Fruit fly (Drosophila melanogaster): ENCODE data around the gene BBS5.

BBS5 gene

dm6 chr3R:4849035-4849656 lies 33.0 kb downstream of the BBS5 start (continued):
- TF ChIP-seq CG4404 (GFP tag; IDR thresholded peaks at IDR 0.05) (no peak), CG1647 (GFP tag; optimal IDR thresholded peaks at IDR 0.05) (no peak), CG7271 (tag; optimal IDR thresholded peaks at IDR 0.05) (peak; percentile 73), zen (tag; optimal IDR thresholded peaks at IDR 0.05) (peak; percentile 77), chn (GFP tag; optimal IDR thresholded peaks at IDR 0.05) (no peak), CG1529 (GFP tag; optimal IDR thresholded peaks at IDR 0.05) (no peak), Hr51 (GFP tag; optimal IDR thresholded peaks at IDR 0.05) (no peak), ftz-f1 (GFP tag; optimal IDR thresholded peaks at IDR 0.05) (no peak), D (optimal IDR thresholded peaks at IDR 0.05) (peak; percentile 64), D (GFP tag; optimal IDR thresholded peaks at IDR 0.05) (no peak), Meics (GFP tag; optimal IDR thresholded peaks at IDR 0.05) (no peak), caup (GFP tag; optimal IDR thresholded peaks at IDR 0.05; ENCODE audit: severe bottlenecking) (no peak), bbx (GFP tag; IDR thresholded peaks at IDR 0.05; ENCODE audit: partially characterized antibody) (no peak), CG13775 (GFP tag; optimal IDR thresholded peaks at IDR 0.05) (no peak), CG6689 (GFP tag; IDR thresholded peaks at IDR 0.05) (no peak), CG10209 (GFP tag; optimal IDR thresholded peaks at IDR 0.05) (no peak), trh (GFP tag; optimal IDR thresholded peaks at IDR 0.05) (no peak), ci (GFP tag; IDR thresholded peaks at IDR 0.05) (no peak), Opbp (GFP tag; IDR thresholded peaks at IDR 0.05; ENCODE audit: partially characterized antibody) (no peak), Hmr (GFP tag; optimal IDR thresholded peaks at IDR 0.05) (no peak), Gsc (GFP tag; IDR thresholded peaks at IDR 0.05) (no peak), Ets65A (GFP tag) (no peak), H2.0 (GFP tag; IDR thresholded peaks at IDR 0.05) (no peak), HLH54F (GFP tag; optimal IDR thresholded peaks at IDR 0.05) (no peak), ac (GFP tag; optimal IDR thresholded peaks at IDR 0.05) (no peak), Mad (GFP tag; optimal IDR thresholded peaks at IDR 0.05) (no peak)

- no peak for TF ChIP-seq CG2116 (GFP tag; optimal IDR thresholded peaks at IDR 0.05)
- TF ChIP-seq D (optimal IDR thresholded peaks at IDR 0.05) = peak; percentile 95
- no peak for TF ChIP-seq D (GFP tag; optimal IDR thresholded peaks at IDR 0.05)
- no peak for TF ChIP-seq trh (GFP tag; optimal IDR thresholded peaks at IDR 0.05)
- peak; percentile 10 for TF ChIP-seq NC2β (GFP tag; optimal IDR thresholded peaks at IDR 0.05)
- peak; percentile 26 for TF ChIP-seq pros (GFP tag; optimal IDR thresholded peaks at IDR 0.05)
- no peak for TF ChIP-seq CG11398 (GFP tag; optimal IDR thresholded peaks at IDR 0.05)
- TF ChIP-seq zf30C (GFP tag; optimal IDR thresholded peaks at IDR 0.05) = no peak
- 0 out of 3 replicates have a peak, but pooled peaks have one; percentile 19 for TF ChIP-seq CG6791 (GFP tag; IDR thresholded peaks at IDR 0.05; ENCODE audit: partially characterized antibody)
- TF ChIP-seq CG12071 (GFP tag; optimal IDR thresholded peaks at IDR 0.05) = no peak
- TF ChIP-seq CG4360 (GFP tag; IDR thresholded peaks at IDR 0.05) = peak; percentile 27; the same call in 1 of the 2 replicates
- TF ChIP-seq CG1832 (GFP tag; optimal IDR thresholded peaks at IDR 0.05) = peak; percentile 100
- TF ChIP-seq CG10321 (GFP tag; IDR thresholded peaks at IDR 0.05) = peak; percentile 99
- peak; percentile 23 for TF ChIP-seq jing (GFP tag; optimal IDR thresholded peaks at IDR 0.05)
- TF ChIP-seq CG7786 (GFP tag; optimal IDR thresholded peaks at IDR 0.05) = no peak
- TF ChIP-seq Med (GFP tag) = peak; percentile 82
- TF ChIP-seq CG13287 (GFP tag; IDR thresholded peaks at IDR 0.05; ENCODE audit: partially characterized antibody) = peak; percentile 63
- 0 out of 3 replicates have a peak, but pooled peaks have one; percentile 44 for TF ChIP-seq ci (GFP tag; IDR thresholded peaks at IDR 0.05)
- no peak for TF ChIP-seq CG9437 (GFP tag; optimal IDR thresholded peaks at IDR 0.05)
- no peak for TF ChIP-seq pita (GFP tag; optimal IDR thresholded peaks at IDR 0.05)
- TF ChIP-seq CG10462 (GFP tag; optimal IDR thresholded peaks at IDR 0.05) = no peak
- TF ChIP-seq stc (GFP tag; IDR thresholded peaks at IDR 0.05) = peak; percentile 7; the same call in 1 of the 2 replicates
- TF ChIP-seq CG4820 (GFP tag; optimal IDR thresholded peaks at IDR 0.05) = no peak
- TF ChIP-seq CG12236 (GFP tag; optimal IDR thresholded peaks at IDR 0.05) = no peak
- TF ChIP-seq seq (GFP tag; IDR thresholded peaks at IDR 0.05) = peak; percentile 86
- peak; percentile 36 for TF ChIP-seq ash1 (GFP tag; optimal IDR thresholded peaks at IDR 0.05)
- no peak for TF ChIP-seq Dip3 (GFP tag; optimal IDR thresholded peaks at IDR 0.05)
- no peak for TF ChIP-seq Dip2 (GFP tag; IDR thresholded peaks at IDR 0.05)
These were observed 36.3 kb downstream of the BBS5 start, which contains the start of gene opa for dm6 chr3R:4852373-4852860. Gene opa, plus strand, starts transcription at chr3R:4852813.
